Worm (Caenorhabditis elegans) whole organism, L1 larva: ENCODE data around the gene pdhb-1.

ENCODE experiments used
- aly-2 ChIP-seq: fragments of 150-350 bp; optimal IDR thresholded peaks from 2 replicates; lab custom pipeline; 2014; ENCODE audit warnings: missing biosample characterization, missing genetic modification characterization
- fkh-4 ChIP-seq: sonication (generic microtip); optimal IDR thresholded peaks from 2 replicates; lab custom pipeline; 2016; ENCODE audit warnings: missing compliant biosample characterization, missing genetic modification characterization, borderline replicate concordance
- lin-15B ChIP-seq: fragments of 150-350 bp; sonication (generic microtip); optimal IDR thresholded peaks from 3 replicates; lab custom pipeline; 2014; ENCODE audit warnings: missing biosample characterization, missing genetic modification characterization
- lin-39 ChIP-seq: fragments of 150-350 bp; optimal IDR thresholded peaks from 2 replicates; lab custom pipeline; 2014; ENCODE audit warnings: missing biosample characterization, missing genetic modification reagents, missing genetic modification characterization
- lsy-2 ChIP-seq, 2 experiments: fragments of 150-350 bp; optimal IDR thresholded peaks; 2 replicates each; lab custom pipeline; 2014; ENCODE audit warnings: missing biosample characterization in 2 of 2, missing genetic modification characterization in 2 of 2
- mep-1 ChIP-seq: fragments of 150-350 bp; optimal IDR thresholded peaks from 2 replicates; lab custom pipeline; 2014; ENCODE audit warnings: missing biosample characterization, missing genetic modification characterization
- nhr-12 ChIP-seq: sonication (generic microtip); optimal IDR thresholded peaks from 2 replicates; lab custom pipeline; 2017; ENCODE audit warnings: missing biosample characterization, missing genetic modification characterization
- nhr-237 ChIP-seq: fragments of 150-350 bp; optimal IDR thresholded peaks from 2 replicates; lab custom pipeline; 2014; ENCODE audit warnings: missing biosample characterization, missing genetic modification characterization
- nhr-28 ChIP-seq: fragments of 150-350 bp; optimal IDR thresholded peaks from 2 replicates; lab custom pipeline; 2014; ENCODE audit warnings: missing biosample characterization, missing genetic modification characterization
- snpc-4 ChIP-seq: fragments of 150-350 bp; optimal IDR thresholded peaks from 2 replicates; lab custom pipeline; 2014; ENCODE audit warnings: missing biosample characterization, missing genetic modification characterization
- unc-62 ChIP-seq: fragments of 150-350 bp; optimal IDR thresholded peaks from 2 replicates; lab custom pipeline; 2014; ENCODE audit warnings: missing biosample characterization, missing genetic modification reagents, missing genetic modification characterization
- xbp-1 ChIP-seq: sonication (generic microtip); optimal IDR thresholded peaks from 2 replicates; lab custom pipeline; 2016; ENCODE audit warnings: missing genetic modification characterization, missing compliant biosample characterization
- zag-1 ChIP-seq: fragments of 150-350 bp; optimal IDR thresholded peaks from 2 replicates; lab custom pipeline; 2014; ENCODE audit warnings: missing biosample characterization, missing genetic modification characterization
- ztf-4 ChIP-seq: fragments of 150-350 bp; optimal IDR thresholded peaks from 2 replicates; lab custom pipeline; 2014; ENCODE audit warnings: missing biosample characterization, missing genetic modification characterization

DNA sequence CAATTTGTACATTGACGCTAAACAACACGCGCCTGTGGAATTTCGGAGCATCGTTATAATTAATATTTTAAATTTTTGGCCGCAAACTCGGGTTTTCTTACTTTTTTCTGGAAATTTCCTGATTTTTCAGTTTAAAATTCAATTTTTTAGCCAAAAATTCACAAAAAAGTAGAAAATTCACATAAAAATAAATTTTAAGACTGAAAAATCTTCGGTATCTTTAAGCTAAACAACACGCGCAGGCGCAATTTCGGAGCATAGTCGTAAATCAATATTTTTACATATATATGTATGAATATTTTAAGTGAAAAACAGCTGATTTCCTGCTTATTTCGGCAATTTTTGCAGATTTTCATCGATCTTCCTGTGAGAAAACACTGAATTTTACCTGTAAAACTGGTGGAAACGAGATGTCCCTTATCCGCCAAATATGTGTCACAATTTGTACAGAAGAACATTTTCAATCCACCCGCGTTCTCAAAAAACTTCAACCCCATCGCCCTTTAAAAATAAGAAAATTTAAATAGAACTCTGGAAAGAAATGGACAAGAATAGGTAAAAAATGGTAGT is 17.0 kb upstream of the pdhb-1 start, which contains the start of gene B0546.3:
- no peak for TF ChIP-seq lin-15B (tag; lab: Kevin White, UChicago)
- no peak for TF ChIP-seq aly-2 (tag; lab: Kevin White, UChicago)
- TF ChIP-seq lsy-2 (tag; optimal IDR thresholded peaks at IDR 0.05; lab: Kevin White, UChicago): no peak
- no peak for TF ChIP-seq zag-1 (tag; lab: Kevin White, UChicago)
- no peak for TF ChIP-seq snpc-4 (tag; lab: Kevin White, UChicago)
- no peak for TF ChIP-seq ztf-4 (tag; lab: Kevin White, UChicago)
- no peak for TF ChIP-seq lin-39 (tag; lab: Kevin White, UChicago)
- no peak for TF ChIP-seq mep-1 (tag; lab: Kevin White, UChicago)
- TF ChIP-seq unc-62 (GFP tag; lab: Kevin White, UChicago): no peak
- no peak for TF ChIP-seq nhr-237 (tag; lab: Kevin White, UChicago)
- no peak for TF ChIP-seq nhr-12 (tag; lab: Kevin White, UChicago)
- TF ChIP-seq nhr-28: no peak
- TF ChIP-seq xbp-1 (tag; lab: Kevin White, UChicago): no peak
- no peak for TF ChIP-seq fkh-4 (tag; lab: Kevin White, UChicago)
